2 worm cellular contexts compared by ENCODE assay signal in genomic region chrIII:12430209-12430608, ce11.
TF ChIP-seq lines count a peak whose summit lies in the region.

Y49E10.16 (plus strand) TSS chrIII:12430509.

TF ChIP-seq in whole organism, L3 larva, 47 proteins besides CTCF, POLR2A, EP300 and RAD21:
- TF ChIP-seq egl-27 (tag; optimal IDR thresholded peaks at IDR 0.05; lab: Kevin White, UChicago): no peak
- peak; percentile 24 for TF ChIP-seq pqm-1 (tag; optimal IDR thresholded peaks at IDR 0.05; lab: Kevin White, UChicago)
- TF ChIP-seq elt-2 (tag; optimal IDR thresholded peaks at IDR 0.05; lab: Kevin White, UChicago): peak; percentile 30
- TF ChIP-seq fkh-2 (tag; optimal IDR thresholded peaks at IDR 0.05; lab: Kevin White, UChicago): no peak

TF ChIP-seq in whole organism, L4 larva, 104 proteins besides CTCF, POLR2A, EP300 and RAD21:
- TF ChIP-seq pqm-1 (tag; optimal IDR thresholded peaks at IDR 0.05; lab: Kevin White, UChicago) (peak; percentile 32), lin-29 (GFP tag; IDR thresholded peaks at IDR 0.05; lab: Robert Waterston, UW) (no peak), daf-8 (GFP tag; IDR thresholded peaks at IDR 0.05; lab: Robert Waterston, UW) (no peak), daf-16 (GFP tag; optimal IDR thresholded peaks at IDR 0.05; lab: Kevin White, UChicago) (no peak), daf-16 (tag; optimal IDR thresholded peaks at IDR 0.05; lab: Kevin White, UChicago) (peak; percentile 17)

Comparison
In these comparisons a context has a peak if more than half of its experiments do, and no peak if none do; other contexts are left out.
1. Of the 28 proteins assayed by ChIP-seq in both whole organism, L4 larva and whole organism, L3 larva: peak only in whole organism, L4 larva: none; only in whole organism, L3 larva: none; in both: pqm-1; in neither: 27.